Worm (Caenorhabditis elegans): ENCODE data around the gene D2023.3.

- no peak for TF ChIP-seq elt-3 (tag; optimal IDR thresholded peaks at IDR 0.05)
- no peak for TF ChIP-seq snpc-4 (tag; optimal IDR thresholded peaks at IDR 0.05)
- no peak for TF ChIP-seq unc-39 (tag; optimal IDR thresholded peaks at IDR 0.05)
Measured at ce11 chrV:11801076-11801849, 10.6 kb downstream of the D2023.3 start.

Measured in whole organism, L2 larva.